Fruit fly (Drosophila melanogaster) whole organism, wandering third instar larva: ENCODE measurements around the gene CG33514.
A peak's percentile ranks its signal among the peaks of the same experiment; 100 is the strongest.

Experiments
- CG32264 ChIP-seq: fragments of 200-800 bp; sonication (Bioruptor generic); optimal IDR thresholded peaks from 2 replicates; lab custom pipeline; 2016; ENCODE audit warnings: missing biosample characterization, missing genetic modification characterization
- CG9705 ChIP-seq: fragments of 200-800 bp; sonication (Bioruptor generic); optimal IDR thresholded peaks from 2 replicates; lab custom pipeline; 2018; ENCODE audit warnings: missing biosample characterization, mild to moderate bottlenecking, missing genetic modification characterization
- CrebA ChIP-seq: fragments of 200-800 bp; sonication (Bioruptor generic); optimal IDR thresholded peaks from 2 replicates; lab custom pipeline; 2016; ENCODE audit warnings: missing biosample characterization, mild to moderate bottlenecking, missing genetic modification characterization, borderline replicate concordance
- Dfd ChIP-seq: fragments of >200 bp; optimal IDR thresholded peaks from 2 replicates; lab custom pipeline; 2017; ENCODE audit warnings: missing biosample characterization, missing genetic modification characterization
- Dif ChIP-seq: fragments of 200-275, 200-300 bp; sonication (Bioruptor generic); optimal IDR thresholded peaks from 2 replicates; lab custom pipeline; 2018; ENCODE audit warnings: missing biosample characterization, missing genetic modification characterization; ENCODE audit not compliant: partially characterized antibody
- GATAd ChIP-seq: sonication (Bioruptor generic); optimal IDR thresholded peaks from 2 replicates; lab custom pipeline; 2016; ENCODE audit warnings: missing biosample characterization, missing genetic modification characterization
- HLH106 ChIP-seq: fragments of 200-800 bp; optimal IDR thresholded peaks from 3 replicates; lab custom pipeline; 2019; ENCODE audit warnings: missing biosample characterization, mild to moderate bottlenecking, missing genetic modification characterization, moderate library complexity
- Hnf4 ChIP-seq: fragments of 200-800 bp; sonication (Bioruptor generic); optimal IDR thresholded peaks from 2 replicates; lab custom pipeline; 2016; ENCODE audit warnings: missing biosample characterization, mild to moderate bottlenecking, missing genetic modification characterization
- Hr78 ChIP-seq: fragments of >200 bp; optimal IDR thresholded peaks from 2 replicates; lab custom pipeline; 2017; ENCODE audit warnings: missing biosample characterization, missing genetic modification characterization
- Mio ChIP-seq: sonication (Bioruptor generic); optimal IDR thresholded peaks from 2 replicates; lab custom pipeline; 2016; ENCODE audit warnings: missing biosample characterization, missing genetic modification characterization
- Myc ChIP-seq: fragments of >200 bp; optimal IDR thresholded peaks from 2 replicates; lab custom pipeline; 2017
- N ChIP-seq: fragments of >200 bp; optimal IDR thresholded peaks from 2 replicates; lab custom pipeline; 2018; ENCODE audit warnings: missing biosample characterization, missing external identifiers, missing genetic modification characterization
- Rel ChIP-seq, 2 experiments: fragments of 200-800 bp; sonication (Bioruptor generic) in 1 of 2; optimal IDR thresholded peaks; 2 replicates in 1 of 2; 3 replicates in 1 of 2; lab custom pipeline; 2016 to 2019; ENCODE audit warnings: mild to moderate bottlenecking in 2 of 2, missing biosample characterization in 2 of 2, missing genetic modification characterization in 2 of 2, moderate library complexity in 1 of 2
- Sp1 ChIP-seq: fragments of 200-800 bp; sonication (Bioruptor generic); optimal IDR thresholded peaks from 3 replicates; lab custom pipeline; 2019; ENCODE audit warnings: missing biosample characterization, mild to moderate bottlenecking, missing genetic modification characterization, moderate library complexity
- br ChIP-seq: fragments of 200-800 bp; sonication (Bioruptor generic); optimal IDR thresholded peaks from 2 replicates; lab custom pipeline; 2016; ENCODE audit warnings: missing biosample characterization, missing genetic modification characterization
- brk ChIP-seq: fragments of 200-800 bp; sonication (Bioruptor generic); optimal IDR thresholded peaks from 2 replicates; lab custom pipeline; 2016; ENCODE audit warnings: missing biosample characterization, mild to moderate bottlenecking, missing genetic modification characterization
- dl ChIP-seq, 2 experiments: fragments of 175-275, 200-275 bp in 1 of 2; fragments of 200-275 bp in 1 of 2; sonication (Bioruptor generic); optimal IDR thresholded peaks; lab custom pipeline; 2018; ENCODE audit warnings: mild to moderate bottlenecking in 2 of 2, missing biosample characterization in 2 of 2, missing genetic modification characterization in 2 of 2, moderate library complexity in 2 of 2; ENCODE audit not compliant: partially characterized antibody in 2 of 2, insufficient read depth in 1 of 2
- dmrt93B ChIP-seq: fragments of 200-800 bp; sonication (Bioruptor generic); optimal IDR thresholded peaks from 2 replicates; lab custom pipeline; 2018; ENCODE audit warnings: missing biosample characterization, mild to moderate bottlenecking, missing genetic modification characterization
- dsf ChIP-seq: sonication (Bioruptor generic); optimal IDR thresholded peaks from 2 replicates; lab custom pipeline; 2016; ENCODE audit warnings: missing biosample characterization, missing genetic modification characterization, borderline replicate concordance
- ey ChIP-seq: fragments of 200-800 bp; sonication (Bioruptor generic); optimal IDR thresholded peaks from 2 replicates; lab custom pipeline; 2016; ENCODE audit warnings: missing biosample characterization, missing genetic modification characterization
- foxo ChIP-seq, 2 experiments: fragments of 200-800 bp; sonication (Bioruptor generic); optimal IDR thresholded peaks; 2 replicates in 1 of 2; 3 replicates in 1 of 2; lab custom pipeline; 2016 to 2017; ENCODE audit warnings: missing biosample characterization in 2 of 2, missing genetic modification characterization in 2 of 2
- fru ChIP-seq: fragments of 200-800 bp; sonication (Bioruptor generic); optimal IDR thresholded peaks from 3 replicates; lab custom pipeline; 2016; ENCODE audit warnings: missing biosample characterization, mild to moderate bottlenecking, missing genetic modification characterization
- h ChIP-seq: fragments of 200-800 bp; sonication (Bioruptor generic); optimal IDR thresholded peaks from 3 replicates; lab custom pipeline; 2016; ENCODE audit warnings: missing biosample characterization, mild to moderate bottlenecking, missing genetic modification characterization
- lola ChIP-seq: fragments of >200 bp; optimal IDR thresholded peaks from 2 replicates; lab custom pipeline; 2017; ENCODE audit warnings: missing biosample characterization, missing genetic modification characterization
- psq ChIP-seq: fragments of 200-800 bp; sonication (Bioruptor generic); optimal IDR thresholded peaks from 3 replicates; lab custom pipeline; 2017; ENCODE audit warnings: missing biosample characterization, mild to moderate bottlenecking, missing genetic modification characterization, moderate library complexity
- rgr ChIP-seq: fragments of 200-800 bp; sonication (Bioruptor generic); optimal IDR thresholded peaks from 3 replicates; lab custom pipeline; 2016; ENCODE audit warnings: missing biosample characterization, mild to moderate bottlenecking, missing genetic modification characterization
- sv ChIP-seq: fragments of 200-800 bp; sonication (Bioruptor generic); optimal IDR thresholded peaks from 3 replicates; lab custom pipeline; 2016; ENCODE audit warnings: missing biosample characterization, missing genetic modification characterization
- woc ChIP-seq: sonication (Bioruptor generic); optimal IDR thresholded peaks from 2 replicates; lab custom pipeline; 2016; ENCODE audit warnings: missing biosample characterization, mild to moderate bottlenecking, missing genetic modification characterization

CG33514 gene

dm6 chr3L:4384326-4384662 is 19.1 kb downstream of the CG33514 start, which contains the start of gene slow:
Gene slow, plus strand, starts transcription at chr3L:4384442.
- TF ChIP-seq N (GFP tag; lab: Kevin White, UChicago) (no peak), Rel (GFP tag; optimal IDR thresholded peaks at IDR 0.05; lab: Kevin White, UChicago) (no peak), Rel (tag; optimal IDR thresholded peaks at IDR 0.05; lab: Kevin White, UChicago) (peak; percentile 35)

DNA sequence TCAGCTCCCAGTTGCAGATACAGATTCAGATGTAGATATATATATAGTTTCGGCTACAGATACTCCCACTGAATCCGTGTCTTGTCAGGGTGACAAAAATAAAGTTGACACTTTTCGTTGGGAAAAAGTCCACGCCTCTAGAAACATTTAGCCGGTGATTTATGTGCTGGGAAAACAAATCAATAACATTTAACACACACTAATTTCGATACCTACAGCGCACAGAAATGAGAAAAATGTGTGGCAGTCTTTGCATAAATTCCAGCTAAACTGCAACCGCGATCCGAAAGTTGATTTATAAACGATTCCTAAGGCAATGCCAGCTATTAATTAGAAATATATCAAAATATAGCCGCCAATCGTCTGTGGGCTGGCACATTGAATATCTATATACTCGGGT is 23.0 kb downstream of the CG33514 start:
- TF ChIP-seq Rel (GFP tag; optimal IDR thresholded peaks at IDR 0.05; lab: Kevin White, UChicago) (no peak), Rel (tag; optimal IDR thresholded peaks at IDR 0.05; lab: Kevin White, UChicago) (no peak), br (GFP tag; lab: Kevin White, UChicago) (no peak), woc (GFP tag; lab: Kevin White, UChicago) (no peak), CG32264 (no peak), Sp1 (no peak), foxo (GFP tag; optimal IDR thresholded peaks at IDR 0.05; lab: Kevin White, UChicago) (no peak), Dif (GFP tag; lab: Kevin White, UChicago) (no peak), dsf (GFP tag; lab: Kevin White, UChicago) (no peak), rgr (GFP tag; lab: Kevin White, UChicago) (no peak), sv (no peak), fru (GFP tag; lab: Kevin White, UChicago) (no peak), h (GFP tag; lab: Kevin White, UChicago) (no peak), GATAd (GFP tag; lab: Kevin White, UChicago) (no peak)

- TF ChIP-seq Hnf4 (GFP tag; lab: Kevin White, UChicago) (no peak), GATAd (GFP tag; lab: Kevin White, UChicago) (no peak), h (GFP tag; lab: Kevin White, UChicago) (peak; percentile 39), ey (GFP tag; lab: Kevin White, UChicago) (peak; percentile 15), CG9705 (GFP tag; lab: Kevin White, UChicago) (no peak), Dfd (GFP tag; lab: Kevin White, UChicago) (no peak)
These were observed 23.9 kb downstream of the CG33514 start for dm6 chr3L:4389104-4389503.

dm6 chr3L:4392851-4393250 is 27.6 kb downstream of the CG33514 start:
- no peak for TF ChIP-seq Hnf4 (GFP tag; lab: Kevin White, UChicago)
- no peak for TF ChIP-seq Dfd (GFP tag; lab: Kevin White, UChicago)

dm6 chr3L:4393642-4394041 is 28.4 kb downstream of the CG33514 start:
- no peak for TF ChIP-seq dmrt93B (GFP tag; lab: Kevin White, UChicago)
- TF ChIP-seq lola (GFP tag; lab: Kevin White, UChicago), result no peak
- no peak for TF ChIP-seq Rel (GFP tag; optimal IDR thresholded peaks at IDR 0.05; lab: Kevin White, UChicago)
- TF ChIP-seq Rel (tag; optimal IDR thresholded peaks at IDR 0.05; lab: Kevin White, UChicago), result no peak
- TF ChIP-seq foxo (GFP tag; optimal IDR thresholded peaks at IDR 0.05; lab: Kevin White, UChicago), result no peak
- TF ChIP-seq Dfd (GFP tag; lab: Kevin White, UChicago), result no peak
- no peak for TF ChIP-seq Myc (lab: Kevin White, UChicago)
- no peak for TF ChIP-seq dsf (GFP tag; lab: Kevin White, UChicago)
- no peak for TF ChIP-seq HLH106 (tag; lab: Kevin White, UChicago)
- no peak for TF ChIP-seq Hr78
- TF ChIP-seq dl (GFP tag; optimal IDR thresholded peaks at IDR 0.05; lab: Kevin White, UChicago; ENCODE audit: insufficient read depth in 1 of 2, partially characterized antibody in 2 of 2), result no peak
- TF ChIP-seq CG9705 (GFP tag; lab: Kevin White, UChicago), result no peak
- no peak for TF ChIP-seq rgr (GFP tag; lab: Kevin White, UChicago)
- no peak for TF ChIP-seq brk (GFP tag; lab: Kevin White, UChicago)
- TF ChIP-seq br (GFP tag; lab: Kevin White, UChicago), result no peak
- no peak for TF ChIP-seq Mio
- TF ChIP-seq psq (GFP tag; lab: Kevin White, UChicago), result no peak
- TF ChIP-seq GATAd (GFP tag; lab: Kevin White, UChicago), result no peak
- TF ChIP-seq Hnf4 (GFP tag; lab: Kevin White, UChicago), result no peak
- TF ChIP-seq fru (GFP tag; lab: Kevin White, UChicago), result no peak
- TF ChIP-seq CrebA, result no peak
